Worm (Caenorhabditis elegans) whole organism, young adult: ENCODE measurements around the gene K06H7.1.

Experiments
- B0019.2 ChIP-seq: fragments of 200-800 bp; sonication (Bioruptor generic); conservative IDR thresholded peaks from 2 replicates; pipeline ENCODE4 v1.3.6; 2022; ENCODE audit warnings: missing genetic modification reagents, missing genetic modification characterization, missing compliant biosample characterization
- B0035.1 ChIP-seq: sonication (generic microtip); optimal IDR thresholded peaks from 2 replicates; lab custom pipeline; 2016; ENCODE audit warnings: missing genetic modification characterization, mild to moderate bottlenecking, missing compliant biosample characterization, missing genotype, missing genetic modification reagents
- F10E7.11 ChIP-seq: sonication (generic microtip); optimal IDR thresholded peaks from 2 replicates; lab custom pipeline; 2017; ENCODE audit warnings: mild to moderate bottlenecking, missing genetic modification characterization, moderate library complexity, missing compliant biosample characterization
- F37B4.10 ChIP-seq: fragments of 200-800 bp; sonication (Bioruptor generic); IDR thresholded peaks from 2 replicates; pipeline ENCODE4 v1.3.6; 2022; ENCODE audit warnings: missing genetic modification characterization, missing compliant biosample characterization
- F39B2.1 ChIP-seq: fragments of 200-800 bp; sonication (Bioruptor generic); IDR thresholded peaks from 2 replicates; pipeline ENCODE4 v1.3.6; 2022; ENCODE audit warnings: missing genetic modification reagents, missing genetic modification characterization, missing compliant biosample characterization
- F52B5.7 ChIP-seq: sonication (generic microtip); optimal IDR thresholded peaks from 2 replicates; lab custom pipeline; 2016; ENCODE audit warnings: mild to moderate bottlenecking, missing genetic modification characterization, missing compliant biosample characterization
- Y56A3A.18 ChIP-seq: fragments of 200-800 bp; sonication (Bioruptor generic); IDR thresholded peaks from 2 replicates; pipeline ENCODE4 v1.3.6; 2022; ENCODE audit warnings: missing genetic modification reagents, missing genetic modification characterization, missing compliant biosample characterization
- Y67H2A.10 ChIP-seq: fragments of 200-800 bp; sonication (Bioruptor generic); conservative IDR thresholded peaks from 2 replicates; pipeline ENCODE4 v1.3.6; 2022; ENCODE audit warnings: missing genetic modification reagents, missing genetic modification characterization, missing compliant biosample characterization
- Y95B8A.8 ChIP-seq: fragments of 200-800 bp; sonication (Bioruptor generic); IDR thresholded peaks from 2 replicates; pipeline ENCODE4 v1.3.6; 2022; ENCODE audit warnings: missing genetic modification reagents, missing genetic modification characterization, missing compliant biosample characterization
- ama-1 ChIP-seq, 3 experiments: fragments of 150-350 bp in 1 of 3; sonication (generic microtip) in 2 of 3; optimal IDR thresholded peaks; 2 replicates each; lab custom pipeline; 2014 to 2018; ENCODE audit warnings: missing biosample characterization in 2 of 3, missing genetic modification characterization in 2 of 3, missing genetic modification reagents in 2 of 3
- aptf-3 ChIP-seq: fragments of 200-800 bp; sonication (Bioruptor generic); IDR thresholded peaks from 2 replicates; pipeline ENCODE4 v1.3.6; 2022; ENCODE audit warnings: missing genetic modification characterization, missing compliant biosample characterization
- atf-7 ChIP-seq: sonication (generic microtip); optimal IDR thresholded peaks from 2 replicates; lab custom pipeline; 2017; ENCODE audit warnings: mild to moderate bottlenecking, missing genetic modification characterization, missing compliant biosample characterization
- athp-1 ChIP-seq: sonication (generic microtip); optimal IDR thresholded peaks from 2 replicates; lab custom pipeline; 2017; ENCODE audit warnings: mild to moderate bottlenecking, missing genetic modification characterization, missing compliant biosample characterization
- attf-3 ChIP-seq: fragments of 200-800 bp; sonication (Bioruptor generic); conservative IDR thresholded peaks from 2 replicates; pipeline ENCODE4 v1.3.6; 2022; ENCODE audit warnings: missing genetic modification reagents, missing genetic modification characterization, missing compliant biosample characterization
- attf-5 ChIP-seq: fragments of 200-800 bp; sonication (Bioruptor generic); optimal IDR thresholded peaks from 2 replicates; lab custom pipeline; 2018; ENCODE audit warnings: mild to moderate bottlenecking, missing genetic modification characterization, missing compliant biosample characterization
- attf-6 ChIP-seq: fragments of 200-800 bp; sonication (Bioruptor generic); IDR thresholded peaks from 2 replicates; pipeline ENCODE4 v1.3.6; 2022; ENCODE audit warnings: missing genetic modification reagents, missing genetic modification characterization, missing compliant biosample characterization
- cebp-2 ChIP-seq: fragments of 200-800 bp; sonication (Bioruptor generic); IDR thresholded peaks from 2 replicates; pipeline ENCODE4 v1.3.6; 2022; ENCODE audit warnings: missing genetic modification characterization, missing compliant biosample characterization
- ceh-27 ChIP-seq: fragments of 200-800 bp; sonication (Bioruptor generic); optimal IDR thresholded peaks from 2 replicates; lab custom pipeline; 2018; ENCODE audit warnings: mild to moderate bottlenecking, missing genetic modification characterization, moderate library complexity, missing compliant biosample characterization
- ceh-40 ChIP-seq: fragments of 200-800 bp; sonication (Bioruptor generic); IDR thresholded peaks from 2 replicates; pipeline ENCODE4 v1.3.6; 2022; ENCODE audit warnings: missing genetic modification characterization, missing compliant biosample characterization
- dox-1 ChIP-seq: fragments of 200-800 bp; sonication (Bioruptor generic); IDR thresholded peaks from 2 replicates; pipeline ENCODE4 v1.3.6; 2022; ENCODE audit warnings: missing genetic modification reagents, missing genetic modification characterization, missing compliant biosample characterization
- efl-1 ChIP-seq: fragments of 150-350 bp; optimal IDR thresholded peaks from 2 replicates; lab custom pipeline; 2014; ENCODE audit warnings: missing biosample characterization, missing genetic modification reagents, missing genetic modification characterization
- egl-18 ChIP-seq: fragments of 200-800 bp; sonication (Bioruptor generic); IDR thresholded peaks from 2 replicates; pipeline ENCODE4 v1.3.6; 2022; ENCODE audit warnings: missing genetic modification reagents, missing genetic modification characterization, missing compliant biosample characterization
- egrh-3 ChIP-seq: fragments of 200-800 bp; sonication (Bioruptor generic); IDR thresholded peaks from 2 replicates; pipeline ENCODE4 v1.3.6; 2022; ENCODE audit warnings: missing genetic modification reagents, missing genetic modification characterization, missing compliant biosample characterization
- ets-4 ChIP-seq: fragments of 200-800 bp; sonication (Bioruptor generic); optimal IDR thresholded peaks from 2 replicates; lab custom pipeline; 2018; ENCODE audit warnings: mild to moderate bottlenecking, missing genetic modification characterization, missing compliant biosample characterization
- fkh-3 ChIP-seq: sonication (generic microtip); optimal IDR thresholded peaks from 2 replicates; lab custom pipeline; 2016; ENCODE audit warnings: mild to moderate bottlenecking, missing genetic modification characterization, missing compliant biosample characterization
- let-526 ChIP-seq: fragments of 200-800 bp; sonication (Bioruptor generic); IDR thresholded peaks from 2 replicates; pipeline ENCODE4 v1.3.6; 2022; ENCODE audit warnings: missing genetic modification reagents, missing genetic modification characterization, missing compliant biosample characterization
- lin-26 ChIP-seq: fragments of 200-800 bp; sonication (Bioruptor generic); IDR thresholded peaks from 2 replicates; pipeline ENCODE4 v1.3.6; 2022; ENCODE audit warnings: missing genetic modification reagents, missing genetic modification characterization, missing compliant biosample characterization
- lsy-27 ChIP-seq: sonication (generic microtip); optimal IDR thresholded peaks from 2 replicates; lab custom pipeline; 2017; ENCODE audit warnings: missing genetic modification characterization, mild to moderate bottlenecking, missing compliant biosample characterization, antibody characterized with exemption, missing genotype, borderline replicate concordance; ENCODE audit not compliant: insufficient read depth
- madf-6 ChIP-seq: fragments of 200-800 bp; sonication (Bioruptor generic); IDR thresholded peaks from 2 replicates; pipeline ENCODE4 v1.3.6; 2022; ENCODE audit warnings: missing genetic modification reagents, missing genetic modification characterization, missing compliant biosample characterization
- nfya-1 ChIP-seq: sonication (generic microtip); optimal IDR thresholded peaks from 2 replicates; lab custom pipeline; 2017; ENCODE audit warnings: antibody characterized with exemption, missing compliant biosample characterization, missing genetic modification characterization, borderline replicate concordance; ENCODE audit not compliant: insufficient read depth
- nhr-179 ChIP-seq: sonication (generic microtip); optimal IDR thresholded peaks from 2 replicates; lab custom pipeline; 2016; ENCODE audit warnings: mild to moderate bottlenecking, missing genetic modification characterization, missing compliant biosample characterization
- nhr-27 ChIP-seq: fragments of 200-800 bp; sonication (Bioruptor generic); optimal IDR thresholded peaks from 2 replicates; lab custom pipeline; 2018; ENCODE audit warnings: mild to moderate bottlenecking, missing genetic modification characterization, moderate library complexity, missing compliant biosample characterization
- pbrm-1 ChIP-seq: fragments of 200-800 bp; sonication (Bioruptor generic); IDR thresholded peaks from 2 replicates; pipeline ENCODE4 v1.3.6; 2022; ENCODE audit warnings: missing genetic modification reagents, missing genetic modification characterization, missing compliant biosample characterization
- pha-4 ChIP-seq: fragments of 150-350 bp; sonication (generic microtip); optimal IDR thresholded peaks from 2 replicates; lab custom pipeline; 2014; ENCODE audit warnings: missing biosample characterization, missing genetic modification reagents, missing genetic modification characterization
- rcor-1 ChIP-seq: fragments of 200-800 bp; sonication (Bioruptor generic); IDR thresholded peaks from 2 replicates; pipeline ENCODE4 v1.3.6; 2022; ENCODE audit warnings: missing genetic modification reagents, missing genetic modification characterization, missing compliant biosample characterization
- rec-8 ChIP-seq, 2 experiments: sonication (generic microtip); optimal IDR thresholded peaks; 2 replicates each; lab custom pipeline; 2016; ENCODE audit warnings: mild to moderate bottlenecking in 2 of 2, missing genetic modification characterization in 2 of 2, missing genetic modification reagents in 2 of 2, missing genotype in 2 of 2, missing biosample characterization in 1 of 2, missing compliant biosample characterization in 1 of 2, moderate library complexity in 1 of 2
- repo-1 ChIP-seq: sonication (generic microtip); optimal IDR thresholded peaks from 2 replicates; lab custom pipeline; 2017; ENCODE audit warnings: mild to moderate bottlenecking, missing genetic modification characterization, missing compliant biosample characterization
- sdz-38 ChIP-seq: sonication (generic microtip); optimal IDR thresholded peaks from 2 replicates; lab custom pipeline; 2016; ENCODE audit warnings: missing genotype, missing genetic modification characterization, missing compliant biosample characterization
- sea-2 ChIP-seq: fragments of 200-800 bp; sonication (Bioruptor generic); IDR thresholded peaks from 2 replicates; pipeline ENCODE4 v1.3.6; 2022; ENCODE audit warnings: missing genetic modification characterization, missing compliant biosample characterization
- snpc-1.1 ChIP-seq: sonication (generic microtip); optimal IDR thresholded peaks from 2 replicates; lab custom pipeline; 2017; ENCODE audit warnings: missing genetic modification characterization, mild to moderate bottlenecking, missing compliant biosample characterization, antibody characterized with exemption, moderate library complexity, missing genotype, missing genetic modification reagents; ENCODE audit not compliant: insufficient read depth
- somi-1 ChIP-seq: fragments of 200-800 bp; sonication (Bioruptor generic); optimal IDR thresholded peaks from 2 replicates; lab custom pipeline; 2018; ENCODE audit warnings: mild to moderate bottlenecking, missing genetic modification characterization, missing compliant biosample characterization
- tbp1 ChIP-seq: fragments of 200-800 bp; sonication (Bioruptor generic); optimal IDR thresholded peaks from 2 replicates; lab custom pipeline; 2018; ENCODE audit warnings: mild to moderate bottlenecking, missing genetic modification characterization, missing compliant biosample characterization
- tbx-9 ChIP-seq: sonication (generic microtip); optimal IDR thresholded peaks from 2 replicates; lab custom pipeline; 2016; ENCODE audit warnings: borderline replicate concordance, missing genetic modification characterization, inconsistent platforms, missing compliant biosample characterization
- unc-62 ChIP-seq: fragments of 150-350 bp; optimal IDR thresholded peaks from 2 replicates; lab custom pipeline; 2014; ENCODE audit warnings: missing biosample characterization, missing genetic modification reagents, missing genetic modification characterization
- xnd-1 ChIP-seq: sonication (generic microtip); optimal IDR thresholded peaks from 2 replicates; lab custom pipeline; 2016; ENCODE audit warnings: missing genotype, missing genetic modification reagents, missing genetic modification characterization, missing compliant biosample characterization
- zim-3 ChIP-seq: sonication (generic microtip); optimal IDR thresholded peaks from 2 replicates; lab custom pipeline; 2017; ENCODE audit warnings: mild to moderate bottlenecking, missing genetic modification characterization, moderate library complexity, missing compliant biosample characterization
- ztf-22 ChIP-seq: fragments of 200-800 bp; sonication (Bioruptor generic); optimal IDR thresholded peaks from 2 replicates; lab custom pipeline; 2018; ENCODE audit warnings: mild to moderate bottlenecking, missing genetic modification characterization, moderate library complexity, missing compliant biosample characterization
- ztf-25 ChIP-seq: fragments of 200-800 bp; sonication (Bioruptor generic); IDR thresholded peaks from 2 replicates; pipeline ENCODE4 v1.3.6; 2022; ENCODE audit warnings: missing genetic modification reagents, missing genetic modification characterization, missing compliant biosample characterization
- ztf-26 ChIP-seq: sonication (generic microtip); optimal IDR thresholded peaks from 2 replicates; lab custom pipeline; 2017; ENCODE audit warnings: missing genetic modification characterization, missing compliant biosample characterization

Gene K06H7.1

DNA sequence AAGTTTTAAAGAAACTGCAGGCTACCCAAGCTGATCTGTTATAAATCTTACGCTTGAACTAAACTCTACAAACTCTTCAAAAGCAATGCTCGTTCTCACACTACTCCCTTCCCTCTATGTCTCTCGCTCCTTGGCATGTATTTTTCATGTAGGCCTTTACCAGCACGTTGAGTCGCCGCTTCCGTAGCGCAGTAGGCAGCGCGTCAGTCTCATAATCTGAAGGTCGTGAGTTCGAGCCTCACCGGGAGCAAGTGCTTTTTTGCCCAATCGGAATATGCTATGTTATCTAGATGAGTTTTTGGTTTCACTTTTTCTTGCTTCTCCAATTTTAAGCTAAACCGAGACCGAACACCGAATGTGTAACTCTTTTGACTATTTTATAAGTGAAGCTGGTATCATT lies 7.4 kb downstream of the K06H7.1 start (continued):
- TF ChIP-seq sdz-38 (tag; lab: Kevin White, UChicago), result no peak
- no peak for TF ChIP-seq egl-18
- TF ChIP-seq F52B5.7 (tag; lab: Kevin White, UChicago), result peak; percentile 2
- no peak for TF ChIP-seq Y56A3A.18 (GFP tag; lab: Robert Waterston, UW)
- TF ChIP-seq somi-1 (GFP tag; lab: Kevin White, UChicago), result no peak
- no peak for TF ChIP-seq lsy-27 (tag; lab: Kevin White, UChicago)
- no peak for TF ChIP-seq ztf-26 (tag; lab: Kevin White, UChicago)
- no peak for TF ChIP-seq snpc-1.1
- TF ChIP-seq repo-1 (tag; lab: Kevin White, UChicago), result no peak
- no peak for TF ChIP-seq F37B4.10 (GFP tag; lab: Robert Waterston, UW)
- no peak for TF ChIP-seq F10E7.11 (tag; lab: Kevin White, UChicago)
- no peak for TF ChIP-seq ztf-22 (GFP tag; lab: Kevin White, UChicago)
- no peak for TF ChIP-seq ztf-25
- TF ChIP-seq dox-1, result peak; percentile 50
- TF ChIP-seq attf-6 (GFP tag; lab: Robert Waterston, UW), result no peak
- TF ChIP-seq atf-7 (tag; lab: Kevin White, UChicago), result no peak
- TF ChIP-seq aptf-3 (GFP tag; lab: Robert Waterston, UW), result no peak
- TF ChIP-seq nhr-179 (tag; lab: Kevin White, UChicago), result no peak
- TF ChIP-seq B0035.1 (tag; lab: Kevin White, UChicago), result no peak
- no peak for TF ChIP-seq rec-8 (tag; optimal IDR thresholded peaks at IDR 0.05; lab: Kevin White, UChicago)
- peak; percentile 95 for TF ChIP-seq tbp1
- TF ChIP-seq pha-4 (tag; lab: Kevin White, UChicago), result no peak
- TF ChIP-seq pbrm-1 (GFP tag; lab: Robert Waterston, UW), result 0 out of 2 replicates have a peak, but pooled peaks have one; percentile 38
- TF ChIP-seq madf-6 (GFP tag; lab: Robert Waterston, UW), result peak; percentile 33; the same call in 1 of the 2 replicates
- TF ChIP-seq fkh-3, result no peak
- TF ChIP-seq tbx-9 (tag; lab: Kevin White, UChicago), result no peak
- peak; percentile 80 for TF ChIP-seq lin-26 (GFP tag; lab: Robert Waterston, UW)
- no peak for TF ChIP-seq Y95B8A.8 (GFP tag; lab: Robert Waterston, UW)
- TF ChIP-seq Y67H2A.10 (GFP tag; lab: Robert Waterston, UW), result no peak
- peak; percentile 75 for TF ChIP-seq let-526 (GFP tag; lab: Robert Waterston, UW)
- TF ChIP-seq efl-1 (GFP tag; lab: Kevin White, UChicago), result no peak
- peak; percentile 45 for TF ChIP-seq zim-3
- TF ChIP-seq nfya-1 (tag; lab: Kevin White, UChicago), result no peak
- TF ChIP-seq egrh-3 (GFP tag; lab: Robert Waterston, UW), result no peak
- TF ChIP-seq attf-3 (GFP tag; lab: Robert Waterston, UW), result 0 out of 2 replicates have a peak, but pooled peaks have one; percentile 22
- TF ChIP-seq ets-4 (GFP tag; lab: Kevin White, UChicago), result no peak
- no peak for TF ChIP-seq sea-2 (GFP tag; lab: Robert Waterston, UW)
- TF ChIP-seq athp-1 (tag; lab: Kevin White, UChicago), result no peak
- TF ChIP-seq F39B2.1 (GFP tag; lab: Robert Waterston, UW), result no peak
- TF ChIP-seq nhr-27 (tag; lab: Kevin White, UChicago), result no peak
- TF ChIP-seq B0019.2 (GFP tag; lab: Robert Waterston, UW), result no peak
- no peak for TF ChIP-seq ama-1 (optimal IDR thresholded peaks at IDR 0.05; lab: Kevin White, UChicago)
- TF ChIP-seq ama-1 (GFP tag; optimal IDR thresholded peaks at IDR 0.05; lab: Kevin White, UChicago), result peak in 1 of 2 experiments; percentile 57
- TF ChIP-seq cebp-2 (GFP tag; lab: Robert Waterston, UW), result no peak
- TF ChIP-seq xnd-1 (tag; lab: Kevin White, UChicago), result no peak
- no peak for TF ChIP-seq rcor-1 (GFP tag; lab: Robert Waterston, UW)
- TF ChIP-seq unc-62 (GFP tag; lab: Kevin White, UChicago), result no peak
- TF ChIP-seq attf-5 (GFP tag; lab: Kevin White, UChicago), result peak; percentile 14
- peak; percentile 59 for TF ChIP-seq ceh-27 (GFP tag; lab: Kevin White, UChicago)
- TF ChIP-seq ceh-40 (GFP tag; lab: Robert Waterston, UW), result no peak
